Worm (Caenorhabditis elegans) whole organism, L2 larva: ENCODE measurements around the gene vps-36.

Experiments used
- F13H6.1 ChIP-seq: sonication (generic microtip); optimal IDR thresholded peaks from 2 replicates; lab custom pipeline; 2016; ENCODE audit warnings: missing genetic modification characterization, missing compliant biosample characterization
- R02D3.7 ChIP-seq: fragments of 150-350 bp; optimal IDR thresholded peaks from 2 replicates; lab custom pipeline; 2014; ENCODE audit warnings: missing biosample characterization, missing genetic modification characterization
- Y55F3AM.14 ChIP-seq: fragments of 200-800 bp; sonication (Bioruptor generic); optimal IDR thresholded peaks from 2 replicates; lab custom pipeline; 2018; ENCODE audit warnings: mild to moderate bottlenecking, missing genetic modification characterization, missing compliant biosample characterization
- alr-1 ChIP-seq: fragments of 150-350 bp; optimal IDR thresholded peaks from 2 replicates; lab custom pipeline; 2014; ENCODE audit warnings: missing biosample characterization, missing genetic modification characterization
- aly-2 ChIP-seq: fragments of 150-350 bp; optimal IDR thresholded peaks from 2 replicates; lab custom pipeline; 2014; ENCODE audit warnings: missing biosample characterization, missing genetic modification characterization
- ama-1 ChIP-seq: fragments of 150-350 bp; optimal IDR thresholded peaks from 2 replicates; lab custom pipeline; 2018; ENCODE audit warnings: inconsistent platforms
- blmp-1 ChIP-seq: sonication (generic microtip); optimal IDR thresholded peaks from 2 replicates; lab custom pipeline; 2017; ENCODE audit warnings: missing genetic modification characterization, mild to moderate bottlenecking, missing compliant biosample characterization, antibody characterized with exemption, moderate library complexity; ENCODE audit not compliant: insufficient read depth
- ceh-82 ChIP-seq: fragments of 150-350 bp; optimal IDR thresholded peaks from 2 replicates; lab custom pipeline; 2014; ENCODE audit warnings: missing biosample characterization, missing genetic modification characterization
- crh-2 ChIP-seq: sonication (generic microtip); optimal IDR thresholded peaks from 2 replicates; lab custom pipeline; 2017; ENCODE audit warnings: missing biosample characterization, missing genetic modification characterization
- egl-27 ChIP-seq: sonication (generic microtip); optimal IDR thresholded peaks from 3 replicates; lab custom pipeline; 2017; ENCODE audit warnings: missing biosample characterization, missing genetic modification reagents, missing genetic modification characterization
- fos-1 ChIP-seq: fragments of 150-350 bp; optimal IDR thresholded peaks from 2 replicates; lab custom pipeline; 2014; ENCODE audit warnings: missing biosample characterization, missing genetic modification characterization
- gmeb-1 ChIP-seq: fragments of 150-350 bp; optimal IDR thresholded peaks from 2 replicates; lab custom pipeline; 2014; ENCODE audit warnings: missing biosample characterization, missing genetic modification characterization
- lin-11 ChIP-seq: fragments of 150-350 bp; sonication (generic microtip); optimal IDR thresholded peaks from 2 replicates; lab custom pipeline; 2014; ENCODE audit warnings: missing biosample characterization, missing genetic modification characterization, inconsistent platforms, mixed read lengths
- mab-5 ChIP-seq: fragments of 150-350 bp; optimal IDR thresholded peaks from 2 replicates; lab custom pipeline; 2014; ENCODE audit warnings: missing biosample characterization, missing genetic modification characterization
- mbf-1 ChIP-seq: sonication (generic microtip); optimal IDR thresholded peaks from 2 replicates; lab custom pipeline; 2017; ENCODE audit warnings: missing biosample characterization, missing genetic modification characterization
- mdl-1 ChIP-seq, 2 experiments: fragments of 150-350 bp in 1 of 2; sonication (generic microtip) in 1 of 2; optimal IDR thresholded peaks; 2 replicates each; lab custom pipeline; 2017; ENCODE audit warnings: missing biosample characterization in 2 of 2, missing genetic modification characterization in 2 of 2
- nhr-10 ChIP-seq: sonication (generic microtip); optimal IDR thresholded peaks from 2 replicates; lab custom pipeline; 2017; ENCODE audit warnings: missing biosample characterization, missing genetic modification characterization
- nhr-12 ChIP-seq: fragments of 150-350 bp; optimal IDR thresholded peaks from 2 replicates; lab custom pipeline; 2014; ENCODE audit warnings: missing biosample characterization, missing genetic modification characterization
- nhr-129 ChIP-seq: fragments of 150-350 bp; optimal IDR thresholded peaks from 2 replicates; lab custom pipeline; 2014; ENCODE audit warnings: missing biosample characterization, missing genetic modification characterization
- nhr-23 ChIP-seq: fragments of 150-350 bp; optimal IDR thresholded peaks from 2 replicates; lab custom pipeline; 2014; ENCODE audit warnings: missing biosample characterization, missing genetic modification reagents, missing genetic modification characterization
- nhr-237 ChIP-seq: fragments of 150-350 bp; optimal IDR thresholded peaks from 2 replicates; lab custom pipeline; 2014; ENCODE audit warnings: missing biosample characterization, missing genetic modification characterization
- nhr-77 ChIP-seq: fragments of 150-350 bp; optimal IDR thresholded peaks from 2 replicates; lab custom pipeline; 2014; ENCODE audit warnings: missing biosample characterization, missing genetic modification characterization
- peb-1 ChIP-seq: fragments of 150-350 bp; optimal IDR thresholded peaks from 2 replicates; lab custom pipeline; 2014; ENCODE audit warnings: missing biosample characterization, missing genetic modification characterization
- sem-4 ChIP-seq: fragments of 150-350 bp; optimal IDR thresholded peaks from 2 replicates; lab custom pipeline; 2014; ENCODE audit warnings: missing biosample characterization, missing genetic modification reagents, missing genetic modification characterization
- skn-1 ChIP-seq: sonication (generic microtip); optimal IDR thresholded peaks from 2 replicates; lab custom pipeline; 2017; ENCODE audit warnings: missing biosample characterization, missing genetic modification characterization
- sma-3 ChIP-seq: sonication (generic microtip); optimal IDR thresholded peaks from 2 replicates; lab custom pipeline; 2016; ENCODE audit warnings: missing genetic modification reagents, missing genetic modification characterization, missing compliant biosample characterization
- sma-9 ChIP-seq, 2 experiments: fragments of 150-350 bp in 1 of 2; sonication (generic microtip) in 1 of 2; optimal IDR thresholded peaks; 2 replicates each; lab custom pipeline; 2014 to 2016; ENCODE audit warnings: missing genetic modification characterization in 2 of 2, mild to moderate bottlenecking in 1 of 2, missing biosample characterization in 1 of 2, missing compliant biosample characterization in 1 of 2, missing genetic modification reagents in 1 of 2, moderate library complexity in 1 of 2
- snpc-4 ChIP-seq: fragments of 150-350 bp; optimal IDR thresholded peaks from 2 replicates; lab custom pipeline; 2014; ENCODE audit warnings: missing biosample characterization, missing genetic modification characterization
- zag-1 ChIP-seq: fragments of 150-350 bp; optimal IDR thresholded peaks from 2 replicates; lab custom pipeline; 2014; ENCODE audit warnings: missing biosample characterization, missing genetic modification characterization
- ztf-11 ChIP-seq: sonication (generic microtip); optimal IDR thresholded peaks from 2 replicates; lab custom pipeline; 2017; ENCODE audit warnings: missing biosample characterization, missing genetic modification characterization
- ztf-4 ChIP-seq: fragments of 150-350 bp; optimal IDR thresholded peaks from 2 replicates; lab custom pipeline; 2014; ENCODE audit warnings: missing biosample characterization, missing genetic modification characterization

The vps-36 gene

DNA sequence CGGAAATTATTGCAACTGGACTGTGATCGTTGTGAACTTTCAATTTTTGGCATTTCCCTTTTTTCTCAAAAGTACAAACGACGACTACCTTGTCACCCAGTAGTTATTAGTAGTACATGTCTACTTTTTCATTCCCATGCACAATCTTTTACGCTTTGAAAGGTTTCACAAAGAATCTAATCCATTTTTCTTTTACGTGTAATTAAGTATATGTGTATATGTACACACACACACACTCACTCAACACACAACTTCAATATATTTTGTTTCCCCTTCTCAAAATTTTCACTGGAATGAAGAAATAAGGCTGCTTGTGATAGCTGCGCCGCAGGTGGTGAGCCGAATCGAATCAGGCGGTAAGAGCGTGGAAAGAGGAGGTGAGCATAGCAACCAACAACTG lies 35.7 kb downstream of the vps-36 start, which contains the start of gene F58B4.6:
F58B4.6 (plus strand) TSS at position 301 of the 400 bp plus-strand sequence.
- TF ChIP-seq nhr-129 (tag; lab: Kevin White, UChicago): no peak
- TF ChIP-seq lin-11: peak; percentile 12
- no peak for TF ChIP-seq skn-1 (tag; lab: Kevin White, UChicago)

DNA sequence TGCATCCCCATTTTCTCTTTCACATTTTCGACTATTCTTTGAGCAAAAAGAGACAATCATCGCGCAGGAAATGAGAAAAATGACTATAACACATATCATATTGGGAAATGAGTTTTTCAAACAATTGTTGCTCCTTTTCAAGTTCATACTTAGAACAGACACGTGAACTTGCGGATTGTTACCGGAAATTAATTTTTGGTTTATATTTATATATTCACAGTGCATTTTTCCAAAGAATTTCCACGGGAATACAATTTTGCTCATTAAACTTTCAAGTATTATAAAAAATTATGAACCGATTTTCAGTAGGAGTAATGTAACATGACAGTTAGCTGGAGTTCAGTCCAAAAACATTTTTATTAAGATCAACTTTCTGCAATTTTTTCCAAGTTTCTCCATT lies 37.2 kb downstream of the vps-36 start, which contains the start of gene F58B4.7:
F58B4.7 (minus strand) TSS at position 101 of the 400 bp plus-strand sequence.
- TF ChIP-seq sma-9 (GFP tag; optimal IDR thresholded peaks at IDR 0.05; lab: Kevin White, UChicago): no peak
- TF ChIP-seq sma-9 (tag; optimal IDR thresholded peaks at IDR 0.05; lab: Kevin White, UChicago): no peak
- no peak for TF ChIP-seq nhr-12 (tag; lab: Kevin White, UChicago)
- TF ChIP-seq nhr-77 (tag; lab: Kevin White, UChicago): no peak
- TF ChIP-seq mbf-1 (tag; lab: Kevin White, UChicago): no peak
- no peak for TF ChIP-seq snpc-4
- no peak for TF ChIP-seq mdl-1 (tag; optimal IDR thresholded peaks at IDR 0.05; lab: Kevin White, UChicago)
- TF ChIP-seq fos-1: no peak
- no peak for TF ChIP-seq nhr-237 (tag; lab: Kevin White, UChicago)
- no peak for TF ChIP-seq ceh-82 (tag; lab: Kevin White, UChicago)
- TF ChIP-seq blmp-1 (tag; lab: Kevin White, UChicago): no peak
- TF ChIP-seq sem-4 (tag; lab: Kevin White, UChicago): no peak
- TF ChIP-seq mab-5 (tag; lab: Kevin White, UChicago): no peak

- no peak for TF ChIP-seq nhr-12 (tag; lab: Kevin White, UChicago)
- TF ChIP-seq sma-3 (GFP tag; lab: Kevin White, UChicago): no peak
- TF ChIP-seq Y55F3AM.14 (GFP tag; lab: Kevin White, UChicago): no peak
- TF ChIP-seq nhr-77 (tag; lab: Kevin White, UChicago): no peak
- TF ChIP-seq nhr-23 (tag; lab: Kevin White, UChicago): no peak
- no peak for TF ChIP-seq nhr-237 (tag; lab: Kevin White, UChicago)
These were observed 38.7 kb downstream of the vps-36 start, which contains the start of gene nas-31 for ce11 chrV:10921747-10922146. Gene nas-31, minus strand, starts transcription at chrV:10921847.

ce11 chrV:10918373-10918772 lies 42.1 kb downstream of the vps-36 start, which contains the start of gene F58B4.2:
Gene F58B4.2, minus strand, starts transcription at chrV:10918473.
- TF ChIP-seq zag-1 (tag; lab: Kevin White, UChicago): no peak
- no peak for TF ChIP-seq aly-2 (tag; lab: Kevin White, UChicago)
- no peak for TF ChIP-seq skn-1 (tag; lab: Kevin White, UChicago)
- TF ChIP-seq blmp-1 (tag; lab: Kevin White, UChicago): no peak
- no peak for TF ChIP-seq nhr-23 (tag; lab: Kevin White, UChicago)
- no peak for TF ChIP-seq ceh-82 (tag; lab: Kevin White, UChicago)
- TF ChIP-seq ama-1 (lab: Kevin White, UChicago): no peak
- TF ChIP-seq crh-2 (tag; lab: Kevin White, UChicago): no peak

- TF ChIP-seq sem-4 (tag; lab: Kevin White, UChicago) (no peak), peb-1 (tag; lab: Kevin White, UChicago) (no peak), alr-1 (no peak), Y55F3AM.14 (GFP tag; lab: Kevin White, UChicago) (no peak), ceh-82 (tag; lab: Kevin White, UChicago) (no peak), F13H6.1 (tag; lab: Kevin White, UChicago) (peak; percentile 34), ztf-4 (tag; lab: Kevin White, UChicago) (no peak), R02D3.7 (tag; lab: Kevin White, UChicago) (no peak), ztf-11 (no peak), egl-27 (tag; lab: Kevin White, UChicago) (no peak), nhr-10 (tag; lab: Kevin White, UChicago) (no peak), fos-1 (no peak), gmeb-1 (tag; lab: Kevin White, UChicago) (no peak), nhr-129 (tag; lab: Kevin White, UChicago) (peak; percentile 63), sma-9 (GFP tag; optimal IDR thresholded peaks at IDR 0.05; lab: Kevin White, UChicago) (peak; percentile 12), sma-9 (tag; optimal IDR thresholded peaks at IDR 0.05; lab: Kevin White, UChicago) (no peak)
These were observed 44.5 kb downstream of the vps-36 start for ce11 chrV:10915922-10916321.
